Worm (Caenorhabditis elegans): ENCODE data around the gene Y53F4B.21.
"Not testable (repeated sequence)": the region's sequence is repeated elsewhere in the genome, so short reads cannot be mapped to it uniquely, and the experiment has no call there.

Gene Y53F4B.21

ce11 chrII:15140881-15141280 lies 50.9 kb downstream of the Y53F4B.21 start, which contains the start of gene Y53F4B.26:
Gene Y53F4B.26 (minus strand): TSS chrII:15140981.
- not testable (repeated sequence) for TF ChIP-seq mdt-29 (GFP tag; IDR thresholded peaks at IDR 0.05); ZK337.2 (GFP tag; IDR thresholded peaks at IDR 0.05); ces-1 (GFP tag; optimal IDR thresholded peaks at IDR 0.05)

ce11 chrII:15143729-15144128 lies 53.7 kb downstream of the Y53F4B.21 start:
- TF ChIP-seq ceh-82 (tag; optimal IDR thresholded peaks at IDR 0.05) (no peak), spr-3 (GFP tag; optimal IDR thresholded peaks at IDR 0.05) (no peak), nhr-10 (tag; optimal IDR thresholded peaks at IDR 0.05) (no peak), lin-1 (GFP tag; IDR thresholded peaks at IDR 0.05) (no peak), php-3 (GFP tag; IDR thresholded peaks at IDR 0.05) (no peak), skn-1 (tag; optimal IDR thresholded peaks at IDR 0.05) (no peak)

ce11 chrII:15145594-15145993 lies 55.6 kb downstream of the Y53F4B.21 start, which contains the start of gene Y53F4B.27:
Gene Y53F4B.27 (plus strand): TSS chrII:15145894.
- peak; percentile 96 for TF ChIP-seq aha-1 (tag)
- TF ChIP-seq unc-62 (GFP tag; optimal IDR thresholded peaks at IDR 0.05 in 1 of 2): peak in 1 of 2 experiments; percentile 36
- no peak for TF ChIP-seq unc-62 (tag; optimal IDR thresholded peaks at IDR 0.05)
- TF ChIP-seq fos-1 (tag; optimal IDR thresholded peaks at IDR 0.05): no peak
- TF ChIP-seq hlh-11 (tag; optimal IDR thresholded peaks at IDR 0.05): peak; percentile 24

- no peak for TF ChIP-seq vab-7 (GFP tag; IDR thresholded peaks at IDR 0.05)
- no peak for TF ChIP-seq nhr-28 (tag; optimal IDR thresholded peaks at IDR 0.05)
- no peak for TF ChIP-seq ztf-7 (tag; optimal IDR thresholded peaks at IDR 0.05)
- no peak for TF ChIP-seq nhr-111 (GFP tag; optimal IDR thresholded peaks at IDR 0.05)
- TF ChIP-seq lin-1 (GFP tag; IDR thresholded peaks at IDR 0.05): no peak
- TF ChIP-seq saeg-2 (GFP tag; IDR thresholded peaks at IDR 0.05): no peak
- peak in 1 of 2 experiments; percentile 52 for TF ChIP-seq unc-62 (GFP tag; optimal IDR thresholded peaks at IDR 0.05 in 1 of 2)
- TF ChIP-seq unc-62 (tag; optimal IDR thresholded peaks at IDR 0.05): no peak
- TF ChIP-seq duxl-1 (tag; optimal IDR thresholded peaks at IDR 0.05; ENCODE audit: poor library complexity): no peak
- peak; percentile 46 for TF ChIP-seq aha-1 (tag)
Observed at ce11 chrII:15148442-15148841, 58.5 kb downstream of the Y53F4B.21 start.

- TF ChIP-seq nhr-41 (GFP tag; IDR thresholded peaks at IDR 0.05): no peak
- no peak for TF ChIP-seq hlh-30 (tag; optimal IDR thresholded peaks at IDR 0.05; ENCODE audit: insufficient read depth)
- TF ChIP-seq jun-1 (tag; optimal IDR thresholded peaks at IDR 0.05): no peak
- TF ChIP-seq aha-1 (tag): no peak
- TF ChIP-seq T20F7.1 (GFP tag; optimal IDR thresholded peaks at IDR 0.05): no peak
- no peak for TF ChIP-seq daf-12 (tag; optimal IDR thresholded peaks at IDR 0.05)
- TF ChIP-seq nhr-25 (tag; optimal IDR thresholded peaks at IDR 0.05; ENCODE audit: borderline replicate concordance, insufficient read depth): no peak
- no peak for TF ChIP-seq Y105C5A.15 (GFP tag; IDR thresholded peaks at IDR 0.05)
- no peak for TF ChIP-seq aly-2 (tag; optimal IDR thresholded peaks at IDR 0.05)
- no peak for TF ChIP-seq ceh-20 (GFP tag; IDR thresholded peaks at IDR 0.05)
- TF ChIP-seq rbr-2 (tag; optimal IDR thresholded peaks at IDR 0.05): no peak
- TF ChIP-seq Y75B8A.6 (GFP tag; IDR thresholded peaks at IDR 0.05): no peak
- no peak for TF ChIP-seq skn-1 (tag; optimal IDR thresholded peaks at IDR 0.05)
- no peak for TF ChIP-seq nhr-10 (tag; optimal IDR thresholded peaks at IDR 0.05)
- no peak for TF ChIP-seq lsy-2 (tag; optimal IDR thresholded peaks at IDR 0.05)
- no peak for TF ChIP-seq F44E2.7 (GFP tag; IDR thresholded peaks at IDR 0.05)
- TF ChIP-seq daf-8 (GFP tag; IDR thresholded peaks at IDR 0.05): no peak
- TF ChIP-seq madf-5 (GFP tag; IDR thresholded peaks at IDR 0.05): no peak
Observed at ce11 chrII:15157880-15158279, 67.9 kb downstream of the Y53F4B.21 start, which contains the start of gene ptr-20. Gene ptr-20 (plus strand): TSS chrII:15158180.

All from whole organism, L4 larva.